Fruit fly (Drosophila melanogaster): Measurements from ENCODE around the gene aay.

aay gene

DNA sequence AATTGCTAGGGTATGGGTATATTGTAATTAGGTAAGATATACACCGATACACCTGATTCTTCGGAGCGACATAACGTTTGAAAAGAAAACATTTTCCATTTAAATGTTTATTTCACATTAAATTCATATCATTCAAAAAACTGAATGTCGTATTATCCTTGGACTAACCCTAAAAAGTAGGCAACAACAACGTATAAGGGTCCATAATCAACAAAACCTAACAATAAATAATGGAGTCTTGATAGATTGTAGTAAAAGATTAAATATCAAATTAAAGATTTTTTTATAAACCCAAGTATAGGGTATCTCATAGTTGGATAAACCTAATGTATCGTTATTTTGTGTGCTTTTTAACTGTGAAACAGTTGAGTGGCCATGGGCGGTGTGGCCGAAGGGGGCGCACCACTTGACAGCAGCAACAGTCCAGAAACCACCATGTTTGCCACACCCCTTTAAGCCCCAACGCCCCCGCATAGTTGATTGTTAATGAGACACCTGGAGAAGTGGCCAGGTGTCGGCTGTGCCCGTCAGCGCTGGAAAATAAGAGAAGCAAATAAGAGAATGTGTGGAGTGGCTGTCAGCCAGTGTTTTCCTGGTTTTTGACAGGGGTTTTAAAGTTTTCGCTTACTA, 45.3 kb downstream of the aay start (continued):
- no peak; the same call in 1 of the 2 replicates for TF ChIP-seq Ptx1 (GFP tag; IDR thresholded peaks at IDR 0.05)
- TF ChIP-seq CG10267 (tag; optimal IDR thresholded peaks at IDR 0.05): peak; percentile 23
- no peak for TF ChIP-seq CG4730 (GFP tag; IDR thresholded peaks at IDR 0.05)
- TF ChIP-seq unc-4 (GFP tag; IDR thresholded peaks at IDR 0.05; ENCODE audit: partially characterized antibody): no peak
- no peak for TF ChIP-seq CG14014 (GFP tag; IDR thresholded peaks at IDR 0.05)
- TF ChIP-seq CG6683 (GFP tag; optimal IDR thresholded peaks at IDR 0.05): no peak
- peak; percentile 27 for TF ChIP-seq lilli (GFP tag; optimal IDR thresholded peaks at IDR 0.05)
- no peak for TF ChIP-seq trem (tag; optimal IDR thresholded peaks at IDR 0.05)
- TF ChIP-seq p53 (GFP tag; optimal IDR thresholded peaks at IDR 0.05): no peak
- no peak for TF ChIP-seq Taf1 (GFP tag; IDR thresholded peaks at IDR 0.05)
- TF ChIP-seq da (GFP tag; optimal IDR thresholded peaks at IDR 0.05): no peak
- TF ChIP-seq mirr (GFP tag; optimal IDR thresholded peaks at IDR 0.05): no peak
- no peak for TF ChIP-seq CG15479 (GFP tag; optimal IDR thresholded peaks at IDR 0.05)
- TF ChIP-seq pb (GFP tag; optimal IDR thresholded peaks at IDR 0.05): no peak
- 0 out of 2 replicates have a peak, but pooled peaks have one; percentile 9 for TF ChIP-seq vvl (GFP tag; IDR thresholded peaks at IDR 0.05)
- TF ChIP-seq hbn (GFP tag; IDR thresholded peaks at IDR 0.05; ENCODE audit: partially characterized antibody): no peak
- TF ChIP-seq Chrac-16 (GFP tag; optimal IDR thresholded peaks at IDR 0.05): no peak
- no peak for TF ChIP-seq CG12236 (GFP tag; optimal IDR thresholded peaks at IDR 0.05)
- no peak for TF ChIP-seq Fer3 (tag; optimal IDR thresholded peaks at IDR 0.05)
- no peak for TF ChIP-seq CG12744 (GFP tag; optimal IDR thresholded peaks at IDR 0.05)
- no peak for TF ChIP-seq Lhr (GFP tag; optimal IDR thresholded peaks at IDR 0.05)
- peak; percentile 40 for TF ChIP-seq tio (GFP tag; optimal IDR thresholded peaks at IDR 0.05)
- TF ChIP-seq CG9727 (GFP tag; optimal IDR thresholded peaks at IDR 0.05): peak; percentile 28
- TF ChIP-seq Ets97D (GFP tag; optimal IDR thresholded peaks at IDR 0.05): no peak
- TF ChIP-seq pzg (GFP tag; optimal IDR thresholded peaks at IDR 0.05): no peak
- TF ChIP-seq CG13287 (GFP tag; IDR thresholded peaks at IDR 0.05; ENCODE audit: partially characterized antibody): no peak
- peak; percentile 7 for TF ChIP-seq ATbp (GFP tag; optimal IDR thresholded peaks at IDR 0.05)

DNA sequence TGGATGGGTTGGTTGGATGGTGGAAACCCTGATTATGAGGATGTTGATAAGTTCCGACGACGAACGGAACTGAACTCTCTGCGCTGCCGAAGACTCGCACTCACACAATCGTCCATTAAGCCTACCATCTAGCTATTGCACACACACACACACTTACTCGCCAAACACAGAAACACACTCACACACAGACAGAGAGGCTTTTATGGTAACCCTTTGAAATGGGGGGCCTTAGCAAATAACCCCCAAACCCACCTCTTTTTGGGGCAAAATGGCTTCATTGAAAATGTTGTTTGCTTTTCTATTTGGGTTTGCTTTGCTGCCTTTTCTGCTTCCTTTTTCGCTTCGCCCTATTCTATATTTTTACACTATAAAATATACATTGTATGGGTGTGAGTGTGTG, 46.0 kb downstream of the aay start:
- TF ChIP-seq HLHmδ (GFP tag; optimal IDR thresholded peaks at IDR 0.05) (no peak), BtbVII (GFP tag; optimal IDR thresholded peaks at IDR 0.05) (no peak), chinmo (GFP tag; IDR thresholded peaks at IDR 0.05; ENCODE audit: partially characterized antibody) (0 out of 4 replicates have a peak, but pooled peaks have one; percentile 38), run (tag; optimal IDR thresholded peaks at IDR 0.05) (no peak), cg (GFP tag; optimal IDR thresholded peaks at IDR 0.05) (peak; percentile 59), Kr (GFP tag; optimal IDR thresholded peaks at IDR 0.05) (peak; percentile 32), CG6254 (GFP tag; optimal IDR thresholded peaks at IDR 0.05) (no peak), CG13894 (tag; optimal IDR thresholded peaks at IDR 0.05) (peak; percentile 19), Deaf1 (tag; optimal IDR thresholded peaks at IDR 0.05) (peak; percentile 19), abd-A (tag; optimal IDR thresholded peaks at IDR 0.05) (peak; percentile 83), ERR (GFP tag; optimal IDR thresholded peaks at IDR 0.05) (no peak)

Data from whole organism, embryonic.